Fruit fly (Drosophila melanogaster): Measurements from ENCODE around the gene Dhps.

Gene Dhps

DNA sequence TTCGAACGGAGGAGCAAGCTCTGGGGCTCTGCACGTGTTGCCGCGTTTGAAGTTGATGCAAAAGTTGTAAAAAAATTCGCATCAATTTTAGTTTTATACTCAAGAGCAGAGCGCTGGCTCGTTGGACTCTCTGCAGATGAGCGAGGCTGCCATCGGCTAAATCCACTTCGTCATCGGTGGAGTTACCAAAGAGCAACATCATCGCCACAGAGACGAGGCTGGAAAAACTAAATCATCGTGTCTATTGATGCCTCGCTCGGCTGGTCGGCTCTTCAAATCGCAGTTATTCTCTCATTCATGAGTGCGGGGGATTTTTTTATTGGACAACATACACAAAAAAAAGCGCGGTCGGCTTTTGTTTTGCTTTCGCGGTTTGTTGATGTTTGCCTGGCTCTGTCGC lies 32.6 kb upstream of the Dhps start, which contains the start of gene CG13675:
TSS of gene CG13675 (minus strand) at position 83 of the 400 bp plus-strand sequence.
- TF ChIP-seq CG4496 (GFP tag; IDR thresholded peaks at IDR 0.05) (peak; percentile 44; the same call in 1 of the 3 replicates), CG9948 (tag; optimal IDR thresholded peaks at IDR 0.05) (no peak)

DNA sequence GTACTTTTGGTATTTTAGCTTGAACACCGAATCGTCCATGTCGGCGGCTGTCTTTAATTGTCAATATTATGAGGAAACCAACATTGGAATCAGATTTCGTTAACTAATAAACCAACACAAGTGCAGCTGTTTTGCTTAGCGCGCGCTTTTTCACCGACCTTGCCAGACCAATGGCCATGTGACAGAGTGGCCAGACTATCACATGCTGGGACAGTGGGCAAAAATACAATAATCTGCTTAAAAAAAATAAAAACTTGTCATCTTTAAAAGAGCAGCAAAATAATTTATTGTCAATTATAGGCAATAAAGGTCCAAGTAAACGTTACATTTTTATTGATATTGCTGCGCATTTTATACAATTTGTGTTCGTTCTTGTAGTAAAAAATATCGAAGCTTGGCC lies 22.2 kb upstream of the Dhps start, which contains the start of gene RecQ4:
TSS of gene RecQ4 (minus strand) at position 161 of the 400 bp plus-strand sequence.
- no peak for TF ChIP-seq CG4496 (GFP tag; IDR thresholded peaks at IDR 0.05)
- TF ChIP-seq CG9948 (tag; optimal IDR thresholded peaks at IDR 0.05), result no peak
- no peak for TF ChIP-seq CG8159 (tag; optimal IDR thresholded peaks at IDR 0.05)
- TF ChIP-seq CG10348 (GFP tag; IDR thresholded peaks at IDR 0.05), result no peak
- TF ChIP-seq rn (GFP tag; IDR thresholded peaks at IDR 0.05), result no peak
- no peak for TF ChIP-seq Pif1A (GFP tag; optimal IDR thresholded peaks at IDR 0.05)
- TF ChIP-seq CG32121 (GFP tag; IDR thresholded peaks at IDR 0.05), result no peak
- TF ChIP-seq D1 (tag; optimal IDR thresholded peaks at IDR 0.05), result no peak
- TF ChIP-seq Pif1B (GFP tag; optimal IDR thresholded peaks at IDR 0.05), result no peak
- TF ChIP-seq CG12605 (GFP tag; IDR thresholded peaks at IDR 0.05), result no peak
- no peak for TF ChIP-seq CG17806 (tag; optimal IDR thresholded peaks at IDR 0.05)
- no peak for TF ChIP-seq CG8301 (tag; optimal IDR thresholded peaks at IDR 0.05)
- no peak for TF ChIP-seq EcR (GFP tag; optimal IDR thresholded peaks at IDR 0.05)
- TF ChIP-seq fd96Ca (GFP tag; IDR thresholded peaks at IDR 0.05), result no peak
- TF ChIP-seq Ets98B (GFP tag; IDR thresholded peaks at IDR 0.05), result no peak

DNA sequence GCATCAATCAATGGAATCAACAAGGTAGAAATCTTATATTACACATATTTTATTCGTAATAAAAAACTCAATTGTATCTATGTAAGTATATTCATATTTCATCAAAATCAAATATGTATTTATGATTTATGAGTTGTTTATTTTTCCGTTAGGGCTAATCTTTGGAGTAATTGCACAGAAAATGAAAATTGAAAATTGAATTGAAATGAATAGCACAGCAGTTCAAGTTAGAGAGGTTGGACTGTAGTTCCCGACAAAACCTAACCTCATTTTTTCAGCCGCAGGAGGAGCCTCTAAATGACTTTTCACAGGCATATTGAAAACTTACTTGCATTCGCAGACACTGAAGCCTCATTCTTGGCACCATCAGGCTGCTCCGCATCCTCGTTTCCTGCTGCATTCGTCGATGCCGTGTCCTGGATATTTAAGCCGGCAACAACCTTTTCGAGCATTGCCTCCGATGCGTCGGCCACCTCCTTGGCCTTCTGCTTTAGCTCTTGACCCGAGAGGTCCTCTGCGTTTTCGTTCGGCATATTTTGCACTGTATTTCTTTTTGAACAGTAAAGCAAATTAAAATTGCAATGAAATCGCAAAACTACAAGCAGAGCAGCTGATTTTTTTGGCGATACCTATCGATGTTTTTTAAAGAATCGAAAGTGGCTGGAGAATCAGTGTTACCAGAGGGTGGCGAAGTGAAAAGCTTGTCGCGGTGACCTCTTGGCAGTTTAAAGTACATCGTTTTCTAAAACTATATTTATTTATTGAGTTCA lies 20.0 kb upstream of the Dhps start, which contains the start of gene Nmt:
TSS of gene Nmt (minus strand) at position 635 of the 770 bp plus-strand sequence.
- peak; percentile 19 for TF ChIP-seq CG15710 (tag; optimal IDR thresholded peaks at IDR 0.05)
- peak; percentile 3 for TF ChIP-seq gl (tag; optimal IDR thresholded peaks at IDR 0.05)
- TF ChIP-seq CG9948 (tag; optimal IDR thresholded peaks at IDR 0.05), result peak; percentile 28
- peak; percentile 36 for TF ChIP-seq CG8159 (tag; optimal IDR thresholded peaks at IDR 0.05)
- no peak for TF ChIP-seq EcR (GFP tag; optimal IDR thresholded peaks at IDR 0.05)
- TF ChIP-seq Snoo (tag; optimal IDR thresholded peaks at IDR 0.05), result peak; percentile 24
- no peak for TF ChIP-seq Pif1A (GFP tag; optimal IDR thresholded peaks at IDR 0.05)
- TF ChIP-seq CG4496 (GFP tag; IDR thresholded peaks at IDR 0.05), result no peak
- peak; percentile 49 for TF ChIP-seq CG8301 (tag; optimal IDR thresholded peaks at IDR 0.05)
- peak; percentile 43 for TF ChIP-seq CG17806 (tag; optimal IDR thresholded peaks at IDR 0.05)
- TF ChIP-seq Ets98B (GFP tag; IDR thresholded peaks at IDR 0.05), result peak; percentile 42

- TF ChIP-seq CG4496 (GFP tag; IDR thresholded peaks at IDR 0.05) (no peak), EcR (GFP tag; optimal IDR thresholded peaks at IDR 0.05) (no peak), rn (GFP tag; IDR thresholded peaks at IDR 0.05) (no peak), CG10348 (GFP tag; IDR thresholded peaks at IDR 0.05) (no peak), CG9948 (tag; optimal IDR thresholded peaks at IDR 0.05) (no peak), CG14655 (GFP tag; optimal IDR thresholded peaks at IDR 0.05) (no peak), Pif1B (GFP tag; optimal IDR thresholded peaks at IDR 0.05) (no peak), Pif1A (GFP tag; optimal IDR thresholded peaks at IDR 0.05) (no peak), CG34367 (tag; optimal IDR thresholded peaks at IDR 0.05) (no peak), fd96Ca (GFP tag; IDR thresholded peaks at IDR 0.05) (no peak), CG13204 (GFP tag; optimal IDR thresholded peaks at IDR 0.05) (no peak), CG15710 (tag; optimal IDR thresholded peaks at IDR 0.05) (no peak), CG32121 (GFP tag; IDR thresholded peaks at IDR 0.05) (no peak), gl (tag; optimal IDR thresholded peaks at IDR 0.05) (no peak), Ets98B (GFP tag; IDR thresholded peaks at IDR 0.05) (no peak), CG12605 (GFP tag; IDR thresholded peaks at IDR 0.05) (no peak), CG8301 (tag; optimal IDR thresholded peaks at IDR 0.05) (no peak), D1 (tag; optimal IDR thresholded peaks at IDR 0.05) (no peak), CG8159 (tag; optimal IDR thresholded peaks at IDR 0.05) (no peak), CG17806 (tag; optimal IDR thresholded peaks at IDR 0.05) (no peak)
Observed at dm6 chr3L:8180464-8181137, 17.4 kb upstream of the Dhps start, which contains the start of the genes mthl7 and Uxs. Gene mthl7, minus strand, starts transcription at chr3L:8180514. Gene Uxs, plus strand, starts transcription at chr3L:8180923.

- TF ChIP-seq CG34367 (tag; optimal IDR thresholded peaks at IDR 0.05) (peak; percentile 36), Snoo (tag; optimal IDR thresholded peaks at IDR 0.05) (peak; percentile 42), Pif1B (GFP tag; optimal IDR thresholded peaks at IDR 0.05) (peak; percentile 65), gl (tag; optimal IDR thresholded peaks at IDR 0.05) (no peak), CG4496 (GFP tag; IDR thresholded peaks at IDR 0.05) (peak; percentile 66; the same call in 2 of the 3 replicates), Ets98B (GFP tag; IDR thresholded peaks at IDR 0.05) (peak; percentile 53), CG8159 (tag; optimal IDR thresholded peaks at IDR 0.05) (peak; percentile 74), CG15710 (tag; optimal IDR thresholded peaks at IDR 0.05) (peak; percentile 57), Pif1A (GFP tag; optimal IDR thresholded peaks at IDR 0.05) (no peak), CG9948 (tag; optimal IDR thresholded peaks at IDR 0.05) (peak; percentile 48), EcR (GFP tag; optimal IDR thresholded peaks at IDR 0.05) (peak; percentile 25), CG13204 (GFP tag; optimal IDR thresholded peaks at IDR 0.05) (no peak), CG17806 (tag; optimal IDR thresholded peaks at IDR 0.05) (peak; percentile 33), CG32121 (GFP tag; IDR thresholded peaks at IDR 0.05) (peak; percentile 42; the same call in 1 of the 2 replicates), CG10348 (GFP tag; IDR thresholded peaks at IDR 0.05) (no peak), CG8301 (tag; optimal IDR thresholded peaks at IDR 0.05) (peak; percentile 59), fd96Ca (GFP tag; IDR thresholded peaks at IDR 0.05) (peak; percentile 72)
Observed at dm6 chr3L:8185263-8186227, 12.5 kb upstream of the Dhps start.
